Worm (Caenorhabditis elegans) whole organism, L1 larva: ENCODE measurements around the gene let-716.
A peak's percentile ranks its signal among the peaks of the same experiment; 100 is the strongest.

Experiments
- C04F5.9 ChIP-seq: sonication (generic microtip); optimal IDR thresholded peaks from 2 replicates; lab custom pipeline; 2016; ENCODE audit warnings: missing genetic modification characterization, missing compliant biosample characterization
- F16B12.6 ChIP-seq: fragments of 150-350 bp; optimal IDR thresholded peaks from 2 replicates; lab custom pipeline; 2014; ENCODE audit warnings: missing biosample characterization, missing genetic modification characterization
- Y116A8C.19 ChIP-seq: sonication (generic microtip); optimal IDR thresholded peaks from 2 replicates; lab custom pipeline; 2016; ENCODE audit warnings: missing compliant biosample characterization, missing genetic modification characterization, borderline replicate concordance
- ama-1 ChIP-seq: fragments of 150-350 bp; optimal IDR thresholded peaks from 2 replicates; lab custom pipeline; 2014
- blmp-1 ChIP-seq: fragments of 150-350 bp; optimal IDR thresholded peaks from 2 replicates; lab custom pipeline; 2014; ENCODE audit warnings: missing biosample characterization, missing genetic modification characterization
- ceh-8 ChIP-seq: fragments of 200-800 bp; sonication (Bioruptor generic); optimal IDR thresholded peaks from 2 replicates; lab custom pipeline; 2018; ENCODE audit warnings: mild to moderate bottlenecking, missing genetic modification characterization, moderate library complexity, missing compliant biosample characterization
- ceh-88 ChIP-seq: fragments of 200-800 bp; sonication (Bioruptor generic); IDR thresholded peaks from 2 replicates; pipeline ENCODE4 v1.3.6; 2022; ENCODE audit warnings: missing genetic modification characterization, missing compliant biosample characterization
- ces-1 ChIP-seq: fragments of 150-350 bp; optimal IDR thresholded peaks from 2 replicates; lab custom pipeline; 2014; ENCODE audit warnings: missing biosample characterization, missing genetic modification reagents, missing genetic modification characterization
- dpl-1 ChIP-seq, 3 experiments: fragments of 150-350 bp in 2 of 3; sonication (generic microtip) in 1 of 3; optimal IDR thresholded peaks; 2 replicates each; lab custom pipeline; 2014 to 2017; ENCODE audit warnings: missing biosample characterization in 3 of 3, missing genetic modification characterization in 3 of 3, missing genetic modification reagents in 3 of 3
- dsc-1 ChIP-seq: sonication (generic microtip); optimal IDR thresholded peaks from 2 replicates; lab custom pipeline; 2016; ENCODE audit warnings: mild to moderate bottlenecking, missing genetic modification characterization, missing compliant biosample characterization
- efl-1 ChIP-seq, 4 experiments: fragments of 150-350 bp; optimal IDR thresholded peaks in 3 of 4; peaks in 1 of 4; 1 replicate in 1 of 4; 2 replicates in 3 of 4; lab custom pipeline; 2014; ENCODE audit warnings: missing biosample characterization in 2 of 4, missing genetic modification characterization in 2 of 4, missing genetic modification reagents in 2 of 4
- efl-3 ChIP-seq: fragments of 200-800 bp; sonication (Bioruptor generic); optimal IDR thresholded peaks from 2 replicates; lab custom pipeline; 2018; ENCODE audit warnings: mild to moderate bottlenecking, missing genetic modification characterization, missing compliant biosample characterization
- egl-13 ChIP-seq: sonication (generic microtip); optimal IDR thresholded peaks from 2 replicates; lab custom pipeline; 2016; ENCODE audit warnings: missing genotype, missing genetic modification reagents, missing genetic modification characterization, missing compliant biosample characterization
- fkh-8 ChIP-seq: sonication (generic microtip); optimal IDR thresholded peaks from 2 replicates; lab custom pipeline; 2016; ENCODE audit warnings: mild to moderate bottlenecking, missing genetic modification characterization, missing compliant biosample characterization
- fos-1 ChIP-seq: fragments of 150-350 bp; optimal IDR thresholded peaks from 2 replicates; lab custom pipeline; 2014; ENCODE audit warnings: missing biosample characterization, missing genetic modification characterization
- grh-1 ChIP-seq: fragments of 200-800 bp; sonication (Bioruptor generic); IDR thresholded peaks from 2 replicates; pipeline ENCODE4 v1.3.6; 2022; ENCODE audit warnings: missing genetic modification reagents, missing genetic modification characterization, missing compliant biosample characterization
- hlh-17 ChIP-seq: fragments of 200-800 bp; sonication (Bioruptor generic); optimal IDR thresholded peaks from 2 replicates; lab custom pipeline; 2018; ENCODE audit warnings: missing genetic modification characterization, mild to moderate bottlenecking, missing compliant biosample characterization, moderate library complexity, borderline replicate concordance
- lin-14 ChIP-seq: fragments of 200-800 bp; sonication (Bioruptor generic); optimal IDR thresholded peaks from 2 replicates; lab custom pipeline; 2018; ENCODE audit warnings: mild to moderate bottlenecking, missing genetic modification characterization, moderate library complexity, missing compliant biosample characterization
- lin-39 ChIP-seq: fragments of 150-350 bp; optimal IDR thresholded peaks from 2 replicates; lab custom pipeline; 2014; ENCODE audit warnings: missing biosample characterization, missing genetic modification reagents, missing genetic modification characterization
- mab-9 ChIP-seq: fragments of 200-800 bp; sonication (Bioruptor generic); IDR thresholded peaks from 2 replicates; pipeline ENCODE4 v1.3.6; 2022; ENCODE audit warnings: missing genetic modification reagents, missing genetic modification characterization, missing compliant biosample characterization
- mep-1 ChIP-seq: fragments of 150-350 bp; optimal IDR thresholded peaks from 2 replicates; lab custom pipeline; 2014; ENCODE audit warnings: missing biosample characterization, missing genetic modification characterization
- nhr-11 ChIP-seq: fragments of 150-350 bp; optimal IDR thresholded peaks from 2 replicates; lab custom pipeline; 2014; ENCODE audit warnings: missing biosample characterization, missing genetic modification characterization
- nhr-19 ChIP-seq: fragments of 200-800 bp; sonication (Bioruptor generic); conservative IDR thresholded peaks from 2 replicates; pipeline ENCODE4 v1.3.6; 2022; ENCODE audit warnings: missing genetic modification characterization, missing compliant biosample characterization
- nhr-237 ChIP-seq: fragments of 150-350 bp; optimal IDR thresholded peaks from 2 replicates; lab custom pipeline; 2014; ENCODE audit warnings: missing biosample characterization, missing genetic modification characterization
- nhr-47 ChIP-seq: sonication (generic microtip); optimal IDR thresholded peaks from 2 replicates; lab custom pipeline; 2016; ENCODE audit warnings: mild to moderate bottlenecking, missing genetic modification characterization, moderate library complexity, missing compliant biosample characterization
- nhr-71 ChIP-seq: sonication (generic microtip); optimal IDR thresholded peaks from 2 replicates; lab custom pipeline; 2016; ENCODE audit warnings: mild to moderate bottlenecking, missing genetic modification characterization, moderate library complexity, missing compliant biosample characterization
- nhr-77 ChIP-seq: fragments of 150-350 bp; optimal IDR thresholded peaks from 2 replicates; lab custom pipeline; 2014; ENCODE audit warnings: missing biosample characterization, missing genetic modification characterization
- nhr-85 ChIP-seq: sonication (generic microtip); peaks from one replicate; lab custom pipeline; 2016; ENCODE audit warnings: missing genetic modification characterization, inconsistent platforms, missing compliant biosample characterization
- pax-3 ChIP-seq: fragments of 200-800 bp; sonication (Bioruptor generic); optimal IDR thresholded peaks from 2 replicates; lab custom pipeline; 2018; ENCODE audit warnings: mild to moderate bottlenecking, missing genetic modification characterization, moderate library complexity, missing compliant biosample characterization
- rnt-1 ChIP-seq: sonication (generic microtip); optimal IDR thresholded peaks from 2 replicates; lab custom pipeline; 2016; ENCODE audit warnings: mild to moderate bottlenecking, missing genetic modification characterization, moderate library complexity, missing compliant biosample characterization
- skn-1 ChIP-seq: fragments of 150-350 bp; optimal IDR thresholded peaks from 2 replicates; lab custom pipeline; 2014; ENCODE audit warnings: missing biosample characterization, missing genetic modification characterization
- snpc-4 ChIP-seq: fragments of 150-350 bp; optimal IDR thresholded peaks from 2 replicates; lab custom pipeline; 2014; ENCODE audit warnings: missing biosample characterization, missing genetic modification characterization
- snu-23 ChIP-seq: sonication (generic microtip); optimal IDR thresholded peaks from 2 replicates; lab custom pipeline; 2016; ENCODE audit warnings: missing genetic modification characterization, missing compliant biosample characterization
- sup-37 ChIP-seq: fragments of 200-800 bp; sonication (Bioruptor generic); optimal IDR thresholded peaks from 2 replicates; lab custom pipeline; 2018; ENCODE audit warnings: mild to moderate bottlenecking, missing genetic modification characterization, missing compliant biosample characterization
- tbx-2 ChIP-seq: sonication (generic microtip); optimal IDR thresholded peaks from 2 replicates; lab custom pipeline; 2016; ENCODE audit warnings: missing genetic modification characterization, missing compliant biosample characterization
- unc-130 ChIP-seq: fragments of 150-350 bp; optimal IDR thresholded peaks from 2 replicates; lab custom pipeline; 2017; ENCODE audit warnings: missing biosample characterization, missing genetic modification characterization, inconsistent platforms
- unc-62 ChIP-seq: fragments of 150-350 bp; optimal IDR thresholded peaks from 2 replicates; lab custom pipeline; 2014; ENCODE audit warnings: missing biosample characterization, missing genetic modification reagents, missing genetic modification characterization
- unc-86 ChIP-seq: sonication (generic microtip); optimal IDR thresholded peaks from 2 replicates; lab custom pipeline; 2016; ENCODE audit warnings: missing genetic modification characterization, missing compliant biosample characterization
- unc-98 ChIP-seq: fragments of 200-800 bp; sonication (Bioruptor generic); IDR thresholded peaks from 2 replicates; pipeline ENCODE4 v1.3.6; 2022; ENCODE audit warnings: missing genetic modification characterization, missing compliant biosample characterization
- vab-15 ChIP-seq: sonication (generic microtip); optimal IDR thresholded peaks from 2 replicates; lab custom pipeline; 2017; ENCODE audit warnings: missing genotype, mild to moderate bottlenecking, missing genetic modification characterization, missing compliant biosample characterization
- xbp-1 ChIP-seq: sonication (generic microtip); optimal IDR thresholded peaks from 2 replicates; lab custom pipeline; 2016; ENCODE audit warnings: missing genetic modification characterization, missing compliant biosample characterization
- zag-1 ChIP-seq: fragments of 150-350 bp; optimal IDR thresholded peaks from 2 replicates; lab custom pipeline; 2014; ENCODE audit warnings: missing biosample characterization, missing genetic modification characterization
- zip-4 ChIP-seq: fragments of 200-800 bp; sonication (Bioruptor generic); optimal IDR thresholded peaks from 2 replicates; lab custom pipeline; 2018; ENCODE audit warnings: mild to moderate bottlenecking, missing genetic modification characterization, moderate library complexity, missing compliant biosample characterization
- ztf-11 ChIP-seq, 2 experiments: sonication (generic microtip); optimal IDR thresholded peaks; 2 replicates each; lab custom pipeline; 2016 to 2017; ENCODE audit warnings: missing genetic modification characterization in 2 of 2, missing biosample characterization in 1 of 2, missing compliant biosample characterization in 1 of 2
- ztf-4 ChIP-seq: fragments of 150-350 bp; optimal IDR thresholded peaks from 2 replicates; lab custom pipeline; 2014; ENCODE audit warnings: missing biosample characterization, missing genetic modification characterization

let-716 gene

DNA sequence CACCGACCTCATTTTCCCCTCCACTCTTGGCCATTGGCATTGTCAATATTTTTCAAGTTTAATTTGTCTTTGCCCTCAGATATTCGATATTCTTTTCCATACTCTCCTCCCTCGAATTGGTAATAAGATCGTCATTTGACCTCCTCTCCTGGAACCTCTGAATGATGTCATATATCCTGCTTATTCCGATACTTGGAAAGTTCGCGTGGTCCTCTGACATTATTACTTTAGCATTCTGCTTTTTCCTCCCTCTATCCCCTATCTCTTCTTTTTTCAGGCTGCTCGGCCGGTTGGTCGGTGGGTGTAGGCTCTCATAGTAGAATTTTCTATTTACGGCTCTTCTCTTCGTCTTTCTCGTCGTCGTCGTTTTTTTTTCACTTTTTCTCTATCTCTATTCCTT, 30.9 kb upstream of the let-716 start (continued):
- TF ChIP-seq snu-23 (GFP tag; lab: Kevin White, UChicago) (no peak), mep-1 (tag; lab: Kevin White, UChicago) (no peak), zag-1 (tag; lab: Kevin White, UChicago) (no peak), unc-130 (tag; lab: Kevin White, UChicago) (no peak), unc-98 (GFP tag; lab: Robert Waterston, UW) (no peak), lin-14 (GFP tag; lab: Kevin White, UChicago) (peak; percentile 85), xbp-1 (no peak), nhr-47 (tag; lab: Kevin White, UChicago) (peak; percentile 71), vab-15 (tag; lab: Kevin White, UChicago) (no peak), egl-13 (tag; lab: Kevin White, UChicago) (peak; percentile 83), lin-39 (no peak), C04F5.9 (tag; lab: Kevin White, UChicago) (no peak), fos-1 (tag; lab: Kevin White, UChicago) (no peak), grh-1 (GFP tag; lab: Robert Waterston, UW) (no peak), sup-37 (GFP tag; lab: Kevin White, UChicago) (no peak), dsc-1 (tag; lab: Kevin White, UChicago) (peak; percentile 5), blmp-1 (tag; lab: Kevin White, UChicago) (no peak), mab-9 (GFP tag; lab: Robert Waterston, UW) (no peak), F16B12.6 (tag; lab: Kevin White, UChicago) (no peak), pax-3 (tag; lab: Kevin White, UChicago) (no peak), nhr-71 (peak; percentile 81), zip-4 (GFP tag; lab: Kevin White, UChicago) (no peak), nhr-85 (tag; lab: Kevin White, UChicago) (no peak), nhr-11 (no peak), unc-62 (GFP tag; lab: Kevin White, UChicago) (no peak), ztf-4 (tag; lab: Kevin White, UChicago) (peak; percentile 10), unc-86 (tag; lab: Kevin White, UChicago) (peak; percentile 97), tbx-2 (tag; lab: Kevin White, UChicago) (peak; percentile 54)

DNA sequence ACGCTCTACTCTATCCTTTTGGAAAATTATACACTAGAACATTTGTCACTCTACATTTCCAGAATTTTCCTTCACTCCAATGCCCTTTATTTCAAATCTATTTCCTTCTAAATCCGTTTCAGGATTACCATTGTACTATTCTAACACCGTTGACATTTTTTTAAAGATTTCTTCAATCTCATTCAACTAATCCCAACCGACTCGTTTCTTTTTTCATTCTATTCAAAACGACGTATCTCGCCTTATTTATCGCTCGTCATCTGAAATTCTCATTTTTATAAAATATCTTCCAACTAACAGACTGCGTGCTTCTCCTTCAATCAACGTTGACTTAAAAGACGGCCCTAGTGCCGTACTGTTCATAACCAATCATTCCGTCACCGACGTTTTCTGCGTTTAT, 30.3 kb upstream of the let-716 start, which contains the start of gene akap-1:
Gene akap-1, plus strand, starts transcription at position 301 of the 400 bp plus-strand sequence.
- TF ChIP-seq pax-3 (tag; lab: Kevin White, UChicago) (peak; percentile 2), efl-1 (optimal IDR thresholded peaks at IDR 0.05; lab: Kevin White, UChicago) (no peak), efl-1 (GFP tag; optimal IDR thresholded peaks at IDR 0.05 in 1 of 2; lab: Kevin White, UChicago) (no peak), ztf-11 (tag; optimal IDR thresholded peaks at IDR 0.05; lab: Kevin White, UChicago) (no peak), efl-3 (no peak)
- TF ChIP-seq, all 84 proteins: peak for 1

DNA sequence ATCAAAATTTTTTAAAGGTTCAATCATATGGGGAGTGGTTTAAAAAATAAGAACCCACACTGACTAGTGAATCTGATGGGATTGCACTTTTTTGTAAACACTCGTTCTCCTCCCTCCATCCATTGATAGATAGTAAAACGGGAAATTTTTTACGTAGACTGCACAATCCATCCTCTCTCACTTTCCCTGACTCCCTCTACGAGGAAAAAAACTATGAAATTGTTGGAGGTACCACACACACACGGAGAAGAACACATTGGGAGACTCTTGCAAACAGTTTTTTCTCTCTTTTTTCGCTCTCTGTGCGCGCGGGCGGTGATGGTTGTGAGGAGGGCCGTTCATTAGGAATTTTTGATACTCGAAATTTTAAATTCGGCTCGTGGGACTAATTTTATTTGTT, 28.0 kb upstream of the let-716 start:
- TF ChIP-seq rnt-1 (tag; lab: Kevin White, UChicago) (peak; percentile 2), efl-1 (optimal IDR thresholded peaks at IDR 0.05; lab: Kevin White, UChicago) (no peak), efl-1 (GFP tag; optimal IDR thresholded peaks at IDR 0.05 in 1 of 2; lab: Kevin White, UChicago) (peak in 1 of 2 experiments; percentile 58), mep-1 (tag; lab: Kevin White, UChicago) (no peak), Y116A8C.19 (tag; lab: Kevin White, UChicago) (no peak), nhr-77 (tag; lab: Kevin White, UChicago) (peak; percentile 8), ceh-88 (GFP tag; lab: Robert Waterston, UW) (no peak), unc-98 (GFP tag; lab: Robert Waterston, UW) (no peak)

DNA sequence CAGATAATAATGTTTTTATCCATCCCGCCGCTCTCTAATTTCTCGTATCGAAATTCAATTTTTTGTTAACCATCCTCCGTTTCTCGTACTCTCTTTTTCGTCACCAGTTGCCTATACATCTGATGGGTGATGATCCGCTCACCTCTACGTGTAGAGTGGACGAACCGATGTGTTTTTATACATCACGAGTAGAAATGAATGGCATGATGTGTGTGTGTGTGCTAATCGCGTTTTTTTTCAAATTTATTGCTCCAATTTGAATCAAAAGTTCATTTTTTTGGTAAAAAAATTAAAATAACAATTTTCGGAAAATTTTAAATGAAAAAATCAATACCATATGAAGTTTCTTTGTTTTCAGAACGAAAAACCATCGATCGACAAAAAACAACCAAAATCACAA, 27.3 kb upstream of the let-716 start:
- no peak for TF ChIP-seq ceh-8 (GFP tag; lab: Kevin White, UChicago)
- TF ChIP-seq hlh-17 (GFP tag; lab: Kevin White, UChicago) = no peak
- no peak for TF ChIP-seq F16B12.6 (tag; lab: Kevin White, UChicago)
- no peak for TF ChIP-seq skn-1
- TF ChIP-seq fkh-8 (tag; lab: Kevin White, UChicago) = no peak
- no peak for TF ChIP-seq ces-1 (GFP tag; lab: Kevin White, UChicago)
- TF ChIP-seq ama-1 (lab: Kevin White, UChicago) = no peak
- no peak for TF ChIP-seq snpc-4 (tag; lab: Kevin White, UChicago)
- no peak for TF ChIP-seq fos-1 (tag; lab: Kevin White, UChicago)
- peak; percentile 68 for TF ChIP-seq nhr-85 (tag; lab: Kevin White, UChicago)
- TF ChIP-seq efl-1 (optimal IDR thresholded peaks at IDR 0.05; lab: Kevin White, UChicago) = no peak
- peak in 1 of 2 experiments; percentile 88 for TF ChIP-seq efl-1 (GFP tag; optimal IDR thresholded peaks at IDR 0.05 in 1 of 2; lab: Kevin White, UChicago)
- TF ChIP-seq nhr-19 (GFP tag; lab: Robert Waterston, UW) = no peak
- no peak for TF ChIP-seq mab-9 (GFP tag; lab: Robert Waterston, UW)
- no peak for TF ChIP-seq tbx-2 (tag; lab: Kevin White, UChicago)
- no peak for TF ChIP-seq ztf-11 (tag; optimal IDR thresholded peaks at IDR 0.05; lab: Kevin White, UChicago)
- no peak for TF ChIP-seq zip-4 (GFP tag; lab: Kevin White, UChicago)
- TF ChIP-seq nhr-237 (tag; lab: Kevin White, UChicago) = no peak
- peak; percentile 28 for TF ChIP-seq lin-14 (GFP tag; lab: Kevin White, UChicago)
- TF ChIP-seq C04F5.9 (tag; lab: Kevin White, UChicago) = no peak
- TF ChIP-seq dpl-1 (GFP tag; optimal IDR thresholded peaks at IDR 0.05; lab: Kevin White, UChicago) = no peak
